Worm (Caenorhabditis elegans): ENCODE results near the gene F45H10.2.

Gene F45H10.2

DNA sequence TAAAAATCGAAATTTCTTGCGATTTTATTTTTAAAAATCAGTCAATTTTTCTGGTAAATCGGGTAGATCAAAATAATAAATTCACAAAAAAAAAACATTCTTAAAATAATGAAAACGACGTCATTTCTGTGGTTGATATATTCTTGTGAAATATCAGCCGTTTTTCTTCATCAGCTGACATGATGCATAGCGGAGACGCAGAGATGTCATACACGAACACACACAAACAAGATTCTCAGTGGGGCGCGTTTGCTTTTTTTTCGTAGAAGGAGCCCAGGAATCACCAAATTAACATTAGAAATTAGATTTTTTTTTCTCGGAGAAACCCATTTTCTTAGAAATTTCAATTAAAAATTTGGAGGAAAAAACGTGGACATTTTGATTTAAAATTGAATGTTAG is 45.2 kb downstream of the F45H10.2 start (continued):
- TF ChIP-seq pqm-1 (tag; optimal IDR thresholded peaks at IDR 0.05) (no peak), isw-1 (GFP tag; IDR thresholded peaks at IDR 0.05) (peak; percentile 49), ztf-11 (tag; optimal IDR thresholded peaks at IDR 0.05) (no peak), fkh-4 (tag; optimal IDR thresholded peaks at IDR 0.05; ENCODE audit: borderline replicate concordance) (no peak), unc-98 (GFP tag; IDR thresholded peaks at IDR 0.05) (no peak), mep-1 (tag; optimal IDR thresholded peaks at IDR 0.05) (peak; percentile 96), ceh-90 (tag; optimal IDR thresholded peaks at IDR 0.05) (no peak), nhr-85 (tag) (peak; percentile 86), unc-62 (GFP tag; optimal IDR thresholded peaks at IDR 0.05) (peak; percentile 31), rnt-1 (tag; optimal IDR thresholded peaks at IDR 0.05) (no peak), lin-14 (GFP tag; optimal IDR thresholded peaks at IDR 0.05) (peak; percentile 99), nhr-90 (tag; optimal IDR thresholded peaks at IDR 0.05; ENCODE audit: poor library complexity) (peak; percentile 64), hpl-2 (GFP tag; optimal IDR thresholded peaks at IDR 0.05) (peak; percentile 39), ceh-8 (GFP tag; optimal IDR thresholded peaks at IDR 0.05) (no peak), mdl-1 (tag; optimal IDR thresholded peaks at IDR 0.05) (peak in 1 of 2 experiments; percentile 92), C16A3.4 (tag; optimal IDR thresholded peaks at IDR 0.05) (peak; percentile 89), nhr-12 (tag; optimal IDR thresholded peaks at IDR 0.05) (no peak), hlh-17 (GFP tag; optimal IDR thresholded peaks at IDR 0.05; ENCODE audit: borderline replicate concordance) (no peak), tbx-2 (tag; optimal IDR thresholded peaks at IDR 0.05) (peak; percentile 80), pag-3 (tag; optimal IDR thresholded peaks at IDR 0.05; ENCODE audit: borderline replicate concordance, insufficient read depth) (no peak), snu-23 (GFP tag; optimal IDR thresholded peaks at IDR 0.05) (peak; percentile 90), blmp-1 (tag; optimal IDR thresholded peaks at IDR 0.05) (peak; percentile 71), lin-39 (tag; optimal IDR thresholded peaks at IDR 0.05) (peak; percentile 15), ama-1 (optimal IDR thresholded peaks at IDR 0.05) (peak; percentile 44), efl-1 (optimal IDR thresholded peaks at IDR 0.05) (peak; percentile 85 to 88), efl-1 (GFP tag; optimal IDR thresholded peaks at IDR 0.05 in 1 of 2) (peak; percentile 78 to 97), elt-3 (tag; optimal IDR thresholded peaks at IDR 0.05) (peak in 2 of 6 experiments; percentile 67 to 80), aha-1 (tag; optimal IDR thresholded peaks at IDR 0.05) (peak; percentile 38), nhr-20 (tag; optimal IDR thresholded peaks at IDR 0.05) (peak; percentile 91), snpc-4 (tag; optimal IDR thresholded peaks at IDR 0.05) (peak; percentile 86), skn-1 (tag; optimal IDR thresholded peaks at IDR 0.05) (peak; percentile 93), lin-15B (tag; optimal IDR thresholded peaks at IDR 0.05) (peak; percentile 91), jun-1 (tag; optimal IDR thresholded peaks at IDR 0.05) (peak; percentile 59), nhr-28 (tag; optimal IDR thresholded peaks at IDR 0.05) (no peak), ceh-88 (GFP tag; IDR thresholded peaks at IDR 0.05) (0 out of 2 replicates have a peak, but pooled peaks have one; percentile 14), nhr-237 (tag; optimal IDR thresholded peaks at IDR 0.05) (peak; percentile 77), xbp-1 (tag; optimal IDR thresholded peaks at IDR 0.05) (peak; percentile 78)

DNA sequence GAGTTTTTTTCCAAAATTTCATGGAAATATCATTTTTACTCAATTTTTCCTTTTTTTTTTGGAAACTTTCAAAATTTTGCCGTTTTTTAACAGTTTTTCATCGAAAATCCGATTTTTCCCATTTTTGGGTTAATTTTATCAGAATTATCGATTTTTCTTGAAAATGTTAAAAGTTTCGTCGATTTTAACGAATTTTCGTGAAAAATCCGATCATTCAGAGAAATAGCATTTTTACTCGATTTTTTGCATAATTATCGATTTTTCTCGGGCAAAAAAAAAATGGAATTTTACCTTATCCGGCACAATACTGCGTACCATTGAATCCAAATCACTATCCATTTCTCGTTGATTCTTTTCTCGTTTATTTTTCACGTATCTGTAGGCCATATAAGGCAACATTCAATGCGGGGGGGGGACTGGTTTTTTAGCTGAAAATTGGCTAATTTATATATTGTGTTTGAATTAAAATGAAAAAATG is 45.6 kb downstream of the F45H10.2 start, which contains the start of gene tbc-14:
Gene tbc-14 (minus strand): TSS at position 428 of the 478 bp plus-strand sequence.
- no peak for TF ChIP-seq efl-1 (optimal IDR thresholded peaks at IDR 0.05)
- TF ChIP-seq efl-1 (GFP tag; optimal IDR thresholded peaks at IDR 0.05 in 1 of 2) = peak in 1 of 2 experiments; percentile 55
- TF ChIP-seq nhr-237 (tag; optimal IDR thresholded peaks at IDR 0.05) = no peak

DNA sequence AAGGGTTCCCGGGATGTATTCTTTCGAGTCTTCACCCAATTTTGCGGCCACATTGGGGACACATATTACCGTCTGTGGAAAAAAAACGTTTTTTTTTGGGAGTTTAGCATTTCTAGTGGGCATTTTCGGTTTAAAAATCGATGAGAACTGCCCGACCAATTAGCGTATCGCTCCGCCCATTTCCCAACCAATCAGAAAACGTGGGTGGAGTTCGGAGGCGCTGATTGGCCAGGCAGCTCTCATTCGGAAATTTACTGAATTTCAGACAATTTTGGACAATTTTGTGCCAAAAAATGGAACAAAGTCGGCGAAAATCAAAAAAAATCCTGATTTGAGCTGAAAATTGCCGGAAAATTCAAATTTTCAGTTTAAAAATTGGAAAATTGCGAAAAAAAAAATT is 46.3 kb downstream of the F45H10.2 start:
- TF ChIP-seq nhr-85 (tag) (peak; percentile 58), C34B4.2 (tag; optimal IDR thresholded peaks at IDR 0.05) (no peak)

DNA sequence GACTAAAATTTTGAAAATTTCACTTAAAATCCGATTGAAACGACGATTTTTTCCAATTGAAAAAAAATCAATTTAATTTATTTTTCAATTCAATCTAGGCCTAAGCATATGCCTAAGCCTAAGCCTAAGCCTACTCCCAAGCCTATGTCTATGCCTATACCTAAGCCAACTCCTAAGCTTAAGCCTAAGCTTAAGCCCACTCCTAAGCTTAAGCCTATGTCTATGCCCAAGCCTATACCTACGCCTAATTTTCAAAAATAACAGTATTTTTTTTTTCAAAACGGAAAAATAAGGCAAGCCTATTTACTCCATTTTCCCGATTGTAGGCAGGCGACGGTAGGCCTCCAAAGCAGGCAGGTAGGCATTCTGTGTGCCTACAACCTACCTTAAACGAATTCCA is 48.5 kb downstream of the F45H10.2 start:
- TF ChIP-seq unc-130 (tag; optimal IDR thresholded peaks at IDR 0.05) (no peak), ceh-88 (GFP tag; IDR thresholded peaks at IDR 0.05) (no peak), nhr-237 (tag; optimal IDR thresholded peaks at IDR 0.05) (no peak), efl-3 (GFP tag; optimal IDR thresholded peaks at IDR 0.05) (no peak), fkh-8 (tag; optimal IDR thresholded peaks at IDR 0.05) (no peak)

Data from whole organism, L1 larva.